Worm (Caenorhabditis elegans) whole organism, late embryonic: Measurements from ENCODE around the gene Y25C1A.6.

Experiments used
- ceh-19 ChIP-seq: fragments of 200-800 bp; sonication (Bioruptor generic); optimal IDR thresholded peaks from 2 replicates; lab custom pipeline; 2018; ENCODE audit warnings: mild to moderate bottlenecking, missing genetic modification characterization, missing compliant biosample characterization
- ceh-2 ChIP-seq: sonication (generic microtip); optimal IDR thresholded peaks from 2 replicates; lab custom pipeline; 2016; ENCODE audit warnings: missing genotype, missing genetic modification characterization, missing compliant biosample characterization
- ceh-45 ChIP-seq: fragments of 200-800 bp; sonication (Bioruptor generic); IDR thresholded peaks from 2 replicates; pipeline ENCODE4 v1.3.6; 2022; ENCODE audit warnings: missing genetic modification reagents, missing genetic modification characterization, missing compliant biosample characterization
- ceh-9 ChIP-seq: sonication (generic microtip); optimal IDR thresholded peaks from 2 replicates; lab custom pipeline; 2016; ENCODE audit warnings: mild to moderate bottlenecking, missing genetic modification characterization, inconsistent platforms, missing compliant biosample characterization
- dve-1 ChIP-seq: sonication (generic microtip); optimal IDR thresholded peaks from 2 replicates; lab custom pipeline; 2017; ENCODE audit warnings: antibody characterized with exemption, mild to moderate bottlenecking, missing genetic modification characterization, missing compliant biosample characterization
- eyg-1 ChIP-seq: sonication (generic microtip); optimal IDR thresholded peaks from 2 replicates; lab custom pipeline; 2016; ENCODE audit warnings: missing genotype, missing genetic modification characterization, missing compliant biosample characterization
- hlh-8 ChIP-seq: sonication (generic microtip); optimal IDR thresholded peaks from 2 replicates; lab custom pipeline; 2016; ENCODE audit warnings: missing genotype, missing genetic modification characterization, missing compliant biosample characterization
- pha-2 ChIP-seq: sonication (generic microtip); optimal IDR thresholded peaks from 2 replicates; lab custom pipeline; 2017; ENCODE audit warnings: mild to moderate bottlenecking, missing genetic modification characterization, missing compliant biosample characterization
- pqm-1 ChIP-seq: sonication (generic microtip); optimal IDR thresholded peaks from 2 replicates; lab custom pipeline; 2016; ENCODE audit warnings: missing genetic modification characterization, missing compliant biosample characterization
- sox-2 ChIP-seq: fragments of 200-800 bp; sonication (Bioruptor generic); IDR thresholded peaks from 2 replicates; pipeline ENCODE4 v1.3.6; 2022; ENCODE audit warnings: missing genetic modification reagents, missing genetic modification characterization, missing compliant biosample characterization
- unc-55 ChIP-seq: sonication (generic microtip); optimal IDR thresholded peaks from 2 replicates; lab custom pipeline; 2017; ENCODE audit warnings: missing biosample characterization, missing genetic modification reagents, missing genetic modification characterization
- ztf-16 ChIP-seq: sonication (generic microtip); optimal IDR thresholded peaks from 2 replicates; lab custom pipeline; 2017; ENCODE audit warnings: missing genetic modification characterization, missing compliant biosample characterization

DNA sequence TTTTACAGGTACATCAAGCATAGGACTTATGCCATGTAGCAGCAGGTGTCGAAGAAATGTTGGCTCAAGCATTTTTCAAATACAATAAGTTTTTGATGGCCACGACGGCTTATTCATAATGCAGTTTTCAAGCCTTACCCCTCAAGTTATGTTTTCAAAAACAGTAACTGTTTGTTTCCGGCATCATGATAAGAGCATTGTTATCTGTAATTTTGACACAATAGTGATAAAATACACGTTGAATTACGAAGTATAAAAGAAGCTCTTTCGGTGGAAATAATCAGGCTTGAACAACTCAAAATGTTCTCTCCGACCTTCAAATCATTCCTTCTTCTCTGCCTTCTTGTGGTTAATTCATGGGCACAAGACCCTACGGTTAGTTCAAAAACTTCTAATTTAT lies 41.1 kb downstream of the Y25C1A.6 start, which contains the start of gene clec-121:
- TF ChIP-seq pqm-1 (tag; lab: Kevin White, UChicago) (no peak), ztf-16 (tag; lab: Kevin White, UChicago) (no peak), ceh-45 (GFP tag; lab: Robert Waterston, UW) (no peak), ceh-9 (tag; lab: Kevin White, UChicago) (no peak), eyg-1 (tag; lab: Kevin White, UChicago) (no peak), sox-2 (GFP tag; lab: Robert Waterston, UW) (no peak), dve-1 (tag; lab: Kevin White, UChicago) (no peak), hlh-8 (tag; lab: Kevin White, UChicago) (no peak), unc-55 (GFP tag; lab: Kevin White, UChicago) (no peak), ceh-2 (tag; lab: Kevin White, UChicago) (no peak), ceh-19 (GFP tag; lab: Kevin White, UChicago) (no peak), pha-2 (tag; lab: Kevin White, UChicago) (no peak)
